Fruit fly (Drosophila melanogaster): ENCODE data around the gene Cyp4d14.

DNA sequence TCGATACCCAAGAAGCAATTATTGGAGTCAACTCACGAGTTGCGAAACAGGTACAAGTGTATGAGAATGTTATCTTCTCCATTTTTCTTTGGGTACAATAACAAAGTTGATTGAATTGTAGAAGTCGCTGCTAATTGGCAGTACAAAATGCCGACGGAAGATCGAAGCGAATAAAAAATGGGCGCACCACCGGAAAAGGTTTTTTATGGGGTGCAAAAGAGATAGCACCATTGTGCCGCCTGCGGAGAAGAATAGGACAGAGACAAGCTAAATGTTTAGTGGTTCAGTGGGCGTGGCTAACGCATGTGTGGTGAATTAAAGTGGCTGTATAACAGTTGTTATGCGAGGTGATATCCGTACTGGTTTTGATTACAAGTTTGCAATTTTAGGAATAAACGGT, 34.6 kb downstream of the Cyp4d14 start:
- TF ChIP-seq psq (optimal IDR thresholded peaks at IDR 0.05) (no peak), Myc (optimal IDR thresholded peaks at IDR 0.05) (no peak), Sin3A (optimal IDR thresholded peaks at IDR 0.05) (no peak), h (optimal IDR thresholded peaks at IDR 0.05) (no peak), ttk (optimal IDR thresholded peaks at IDR 0.05) (no peak), insv (optimal IDR thresholded peaks at IDR 0.05) (no peak)

Measured in Kc167 (cell line).